Worm (Caenorhabditis elegans) whole organism, L2 larva: ENCODE measurements around the gene trk-1.
A peak's percentile ranks its signal among the peaks of the same experiment; 100 is the strongest.

Experiments used
- F13H6.1 ChIP-seq: sonication (generic microtip); optimal IDR thresholded peaks from 2 replicates; lab custom pipeline; 2016; ENCODE audit warnings: missing genetic modification characterization, missing compliant biosample characterization
- ZK546.5 ChIP-seq: sonication (generic microtip); optimal IDR thresholded peaks from 2 replicates; lab custom pipeline; 2017; ENCODE audit warnings: missing biosample characterization, missing genetic modification characterization
- ama-1 ChIP-seq: fragments of 150-350 bp; optimal IDR thresholded peaks from 2 replicates; lab custom pipeline; 2018; ENCODE audit warnings: inconsistent platforms
- blmp-1 ChIP-seq: sonication (generic microtip); optimal IDR thresholded peaks from 2 replicates; lab custom pipeline; 2017; ENCODE audit warnings: missing genetic modification characterization, mild to moderate bottlenecking, missing compliant biosample characterization, antibody characterized with exemption, moderate library complexity; ENCODE audit not compliant: insufficient read depth
- ceh-82 ChIP-seq: fragments of 150-350 bp; optimal IDR thresholded peaks from 2 replicates; lab custom pipeline; 2014; ENCODE audit warnings: missing biosample characterization, missing genetic modification characterization
- crh-2 ChIP-seq: sonication (generic microtip); optimal IDR thresholded peaks from 2 replicates; lab custom pipeline; 2017; ENCODE audit warnings: missing biosample characterization, missing genetic modification characterization
- dmd-4 ChIP-seq: sonication (generic microtip); optimal IDR thresholded peaks from 2 replicates; lab custom pipeline; 2017; ENCODE audit warnings: missing biosample characterization, missing genetic modification characterization
- elt-1 ChIP-seq: fragments of 150-350 bp; optimal IDR thresholded peaks from 2 replicates; lab custom pipeline; 2014; ENCODE audit warnings: missing biosample characterization, missing genetic modification characterization
- fos-1 ChIP-seq: fragments of 150-350 bp; optimal IDR thresholded peaks from 2 replicates; lab custom pipeline; 2014; ENCODE audit warnings: missing biosample characterization, missing genetic modification characterization
- gmeb-1 ChIP-seq: fragments of 150-350 bp; optimal IDR thresholded peaks from 2 replicates; lab custom pipeline; 2014; ENCODE audit warnings: missing biosample characterization, missing genetic modification characterization
- lin-11 ChIP-seq: fragments of 150-350 bp; sonication (generic microtip); optimal IDR thresholded peaks from 2 replicates; lab custom pipeline; 2014; ENCODE audit warnings: missing biosample characterization, missing genetic modification characterization, inconsistent platforms, mixed read lengths
- lin-13 ChIP-seq: fragments of 150-350 bp; optimal IDR thresholded peaks from 2 replicates; lab custom pipeline; 2014; ENCODE audit warnings: missing biosample characterization, missing genetic modification reagents, missing genetic modification characterization
- mab-5 ChIP-seq: fragments of 150-350 bp; optimal IDR thresholded peaks from 2 replicates; lab custom pipeline; 2014; ENCODE audit warnings: missing biosample characterization, missing genetic modification characterization
- mbf-1 ChIP-seq: sonication (generic microtip); optimal IDR thresholded peaks from 2 replicates; lab custom pipeline; 2017; ENCODE audit warnings: missing biosample characterization, missing genetic modification characterization
- nhr-11 ChIP-seq: fragments of 150-350 bp; optimal IDR thresholded peaks from 2 replicates; lab custom pipeline; 2014; ENCODE audit warnings: missing biosample characterization, missing genetic modification characterization
- nhr-12 ChIP-seq: fragments of 150-350 bp; optimal IDR thresholded peaks from 2 replicates; lab custom pipeline; 2014; ENCODE audit warnings: missing biosample characterization, missing genetic modification characterization
- nhr-23 ChIP-seq: fragments of 150-350 bp; optimal IDR thresholded peaks from 2 replicates; lab custom pipeline; 2014; ENCODE audit warnings: missing biosample characterization, missing genetic modification reagents, missing genetic modification characterization
- nhr-237 ChIP-seq: fragments of 150-350 bp; optimal IDR thresholded peaks from 2 replicates; lab custom pipeline; 2014; ENCODE audit warnings: missing biosample characterization, missing genetic modification characterization
- nhr-25 ChIP-seq: fragments of 150-350 bp; sonication (generic microtip); optimal IDR thresholded peaks from 3 replicates; lab custom pipeline; 2014; ENCODE audit warnings: missing biosample characterization, missing genetic modification characterization
- nhr-6 ChIP-seq: fragments of 150-350 bp; optimal IDR thresholded peaks from 2 replicates; lab custom pipeline; 2014; ENCODE audit warnings: missing biosample characterization, missing genetic modification characterization
- nhr-77 ChIP-seq: fragments of 150-350 bp; optimal IDR thresholded peaks from 2 replicates; lab custom pipeline; 2014; ENCODE audit warnings: missing biosample characterization, missing genetic modification characterization
- peb-1 ChIP-seq: fragments of 150-350 bp; optimal IDR thresholded peaks from 2 replicates; lab custom pipeline; 2014; ENCODE audit warnings: missing biosample characterization, missing genetic modification characterization
- sem-4 ChIP-seq: fragments of 150-350 bp; optimal IDR thresholded peaks from 2 replicates; lab custom pipeline; 2014; ENCODE audit warnings: missing biosample characterization, missing genetic modification reagents, missing genetic modification characterization
- skn-1 ChIP-seq: sonication (generic microtip); optimal IDR thresholded peaks from 2 replicates; lab custom pipeline; 2017; ENCODE audit warnings: missing biosample characterization, missing genetic modification characterization
- sma-9 ChIP-seq, 2 experiments: fragments of 150-350 bp in 1 of 2; sonication (generic microtip) in 1 of 2; optimal IDR thresholded peaks; 2 replicates each; lab custom pipeline; 2014 to 2016; ENCODE audit warnings: missing genetic modification characterization in 2 of 2, mild to moderate bottlenecking in 1 of 2, missing biosample characterization in 1 of 2, missing compliant biosample characterization in 1 of 2, missing genetic modification reagents in 1 of 2, moderate library complexity in 1 of 2
- snpc-4 ChIP-seq: fragments of 150-350 bp; optimal IDR thresholded peaks from 2 replicates; lab custom pipeline; 2014; ENCODE audit warnings: missing biosample characterization, missing genetic modification characterization
- unc-62 ChIP-seq: fragments of 150-350 bp; optimal IDR thresholded peaks from 2 replicates; lab custom pipeline; 2014; ENCODE audit warnings: missing biosample characterization, missing genetic modification reagents, missing genetic modification characterization
- zag-1 ChIP-seq: fragments of 150-350 bp; optimal IDR thresholded peaks from 2 replicates; lab custom pipeline; 2014; ENCODE audit warnings: missing biosample characterization, missing genetic modification characterization
- ztf-1 ChIP-seq: fragments of 200-800 bp; sonication (Bioruptor generic); conservative IDR thresholded peaks from 2 replicates; pipeline ENCODE4 v1.3.6; 2022; ENCODE audit warnings: missing genetic modification characterization, missing compliant biosample characterization
- ztf-4 ChIP-seq: fragments of 150-350 bp; optimal IDR thresholded peaks from 2 replicates; lab custom pipeline; 2014; ENCODE audit warnings: missing biosample characterization, missing genetic modification characterization

The trk-1 gene

DNA sequence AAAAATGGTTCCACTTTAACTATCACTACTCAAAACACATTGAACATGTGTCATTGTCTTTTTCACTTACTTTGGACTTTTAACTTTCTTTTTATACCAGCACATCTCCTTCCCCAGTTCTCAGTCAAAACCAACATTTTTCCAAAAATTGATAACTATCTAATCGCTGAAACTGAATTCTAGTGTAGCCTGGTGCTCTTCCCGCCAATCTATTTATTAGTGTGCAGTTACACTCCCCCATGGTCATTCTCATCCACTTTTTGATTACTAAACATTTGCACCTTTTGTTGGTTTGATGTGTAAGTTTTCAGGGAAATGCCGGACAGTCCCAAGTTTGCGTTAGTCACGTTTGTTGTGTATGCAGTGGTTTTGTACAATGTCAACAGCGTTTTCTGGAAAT lies 16.5 kb downstream of the trk-1 start:
- peak; percentile 9 for TF ChIP-seq gmeb-1 (tag; lab: Kevin White, UChicago)
- TF ChIP-seq fos-1: peak; percentile 56
- no peak for TF ChIP-seq sem-4

DNA sequence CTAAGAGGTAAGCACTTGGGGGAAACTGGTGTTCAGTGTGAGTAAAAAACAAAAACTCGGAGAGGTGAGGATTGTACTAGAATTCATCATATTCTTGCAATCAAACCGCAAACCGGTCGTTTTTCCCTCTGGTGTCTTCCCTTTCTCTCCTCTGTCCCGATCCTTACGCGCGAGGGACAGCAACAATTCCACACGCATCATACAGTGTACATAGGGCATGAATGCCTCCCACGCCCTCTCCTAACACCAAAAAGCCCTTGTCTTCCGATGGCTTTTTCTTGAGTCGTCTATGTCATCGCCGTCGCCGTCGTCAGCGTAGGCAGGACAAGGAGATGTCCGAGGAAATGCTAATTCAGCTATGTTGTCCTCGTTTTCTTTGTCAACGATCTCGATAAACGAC lies 17.3 kb downstream of the trk-1 start:
- no peak for TF ChIP-seq nhr-11 (tag; lab: Kevin White, UChicago)
- no peak for TF ChIP-seq elt-1

DNA sequence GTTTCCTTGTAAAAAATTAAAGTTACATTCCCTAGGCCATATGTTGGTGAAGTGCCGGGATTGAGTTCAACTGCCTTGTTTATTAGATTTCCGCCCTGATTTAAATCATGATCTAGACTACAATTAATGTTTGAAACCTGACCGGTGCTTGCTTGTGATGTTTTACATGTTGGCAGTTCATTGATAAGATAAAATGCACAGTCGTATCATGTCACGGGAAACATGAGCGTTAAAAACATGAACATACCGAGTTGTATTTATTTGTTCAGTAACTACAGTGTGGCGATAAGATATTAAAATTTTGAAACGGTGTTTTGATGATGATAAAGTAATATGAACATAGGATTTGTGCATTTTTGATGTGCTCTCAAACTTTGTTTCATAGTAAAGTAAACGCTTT lies 18.4 kb downstream of the trk-1 start:
- TF ChIP-seq fos-1 (peak; percentile 90), sma-9 (GFP tag; optimal IDR thresholded peaks at IDR 0.05; lab: Kevin White, UChicago) (peak; percentile 74), sma-9 (tag; optimal IDR thresholded peaks at IDR 0.05; lab: Kevin White, UChicago) (no peak), ama-1 (lab: Kevin White, UChicago) (no peak), F13H6.1 (tag; lab: Kevin White, UChicago) (peak; percentile 35), crh-2 (tag; lab: Kevin White, UChicago) (peak; percentile 74), gmeb-1 (tag; lab: Kevin White, UChicago) (peak; percentile 44), snpc-4 (tag; lab: Kevin White, UChicago) (no peak)

DNA sequence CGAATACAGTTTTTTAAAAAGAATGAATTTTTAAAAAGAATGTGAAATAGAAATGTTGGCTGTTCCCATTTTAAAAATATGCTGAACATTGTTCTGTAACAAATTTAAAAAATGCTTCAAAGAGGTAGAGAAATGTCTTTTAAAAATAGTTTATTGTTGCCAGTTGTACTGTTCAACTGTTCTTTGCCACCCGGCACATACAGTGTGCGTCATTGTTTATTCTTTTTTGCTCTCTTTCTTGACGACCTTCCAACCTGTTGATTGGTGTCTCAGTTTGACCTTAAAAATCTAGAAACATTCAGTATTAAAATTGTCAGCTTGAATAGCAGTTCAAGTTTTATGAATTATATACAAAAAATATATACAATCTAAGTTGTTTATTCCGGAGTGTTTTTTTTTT lies 19.1 kb downstream of the trk-1 start:
- TF ChIP-seq lin-11 (tag; lab: Kevin White, UChicago) (no peak), ztf-4 (tag; lab: Kevin White, UChicago) (no peak), peb-1 (tag; lab: Kevin White, UChicago) (no peak), zag-1 (tag; lab: Kevin White, UChicago) (no peak), nhr-23 (tag; lab: Kevin White, UChicago) (no peak), mab-5 (no peak), ZK546.5 (tag; lab: Kevin White, UChicago) (no peak), F13H6.1 (tag; lab: Kevin White, UChicago) (no peak), nhr-25 (tag; lab: Kevin White, UChicago) (no peak), crh-2 (tag; lab: Kevin White, UChicago) (no peak), lin-13 (GFP tag; lab: Kevin White, UChicago) (no peak), nhr-77 (tag; lab: Kevin White, UChicago) (no peak), nhr-12 (tag; lab: Kevin White, UChicago) (no peak), ztf-1 (GFP tag; lab: Robert Waterston, UW) (no peak), sem-4 (no peak), ceh-82 (tag; lab: Kevin White, UChicago) (no peak), mbf-1 (tag; lab: Kevin White, UChicago) (no peak)

DNA sequence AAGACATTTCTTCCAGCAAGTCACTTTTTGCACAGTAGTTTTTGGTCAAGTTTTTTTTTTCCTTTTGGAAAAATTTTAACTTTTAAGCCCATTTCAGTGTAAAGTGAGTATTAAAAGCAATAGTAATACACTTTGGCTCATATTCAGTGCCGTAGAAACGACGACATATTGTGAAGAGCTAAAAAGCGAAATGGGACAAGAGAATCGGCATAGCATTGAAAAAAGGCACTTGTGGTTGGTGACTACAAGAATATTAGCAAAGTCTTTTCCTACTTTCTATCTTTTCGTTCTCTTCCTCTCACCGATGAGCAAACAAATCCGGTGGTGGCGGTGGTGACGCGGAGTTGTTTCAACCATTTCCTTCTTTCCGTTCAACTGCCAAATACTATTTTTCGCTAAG lies 19.9 kb downstream of the trk-1 start, which contains the start of gene acs-22:
Gene acs-22 (plus strand): TSS at position 301 of the 400 bp plus-strand sequence.
- no peak for TF ChIP-seq nhr-237
- TF ChIP-seq nhr-12 (tag; lab: Kevin White, UChicago): no peak
- TF ChIP-seq gmeb-1 (tag; lab: Kevin White, UChicago): no peak
- TF ChIP-seq skn-1 (tag; lab: Kevin White, UChicago): no peak

DNA sequence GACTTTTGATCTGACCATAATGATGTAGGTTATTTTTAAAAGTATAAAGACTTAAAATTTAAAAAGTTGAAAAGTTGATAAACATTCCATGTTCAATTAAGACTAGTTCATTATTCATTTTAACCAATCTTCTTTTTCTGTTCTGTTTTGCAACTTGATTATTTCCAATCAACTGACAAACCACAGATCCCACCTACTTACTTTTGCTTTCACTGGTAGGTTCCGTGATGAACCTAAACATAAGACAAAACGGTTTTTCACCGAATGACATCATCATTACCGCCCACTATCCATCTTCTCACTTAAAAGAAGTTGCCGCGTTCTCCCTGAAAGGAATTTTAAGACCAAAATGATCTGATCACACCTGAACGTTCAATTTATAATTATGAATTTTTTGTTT lies 21.1 kb downstream of the trk-1 start:
- no peak for TF ChIP-seq snpc-4 (tag; lab: Kevin White, UChicago)
- peak; percentile 34 for TF ChIP-seq blmp-1 (tag; lab: Kevin White, UChicago)

DNA sequence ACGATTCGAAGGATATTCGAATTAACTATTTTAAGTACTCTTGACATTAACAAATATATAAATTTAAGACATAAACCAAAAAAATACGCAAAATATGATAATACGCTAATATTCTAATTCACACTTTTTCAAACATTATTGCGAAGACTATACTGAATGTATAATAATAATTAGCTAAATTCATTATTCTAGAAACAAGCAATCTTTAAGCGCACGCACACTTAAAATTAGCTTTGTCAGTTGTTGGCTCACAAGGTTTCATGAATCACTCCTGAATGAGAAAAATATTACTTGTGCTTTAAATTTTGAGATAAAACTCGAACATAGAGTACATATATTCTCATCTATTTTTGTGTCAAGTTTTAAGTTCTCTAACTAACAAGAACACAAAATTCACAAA lies 23.9 kb downstream of the trk-1 start:
- TF ChIP-seq nhr-6: no peak
- TF ChIP-seq F13H6.1 (tag; lab: Kevin White, UChicago): no peak
- no peak for TF ChIP-seq nhr-12 (tag; lab: Kevin White, UChicago)
- TF ChIP-seq peb-1 (tag; lab: Kevin White, UChicago): no peak
- no peak for TF ChIP-seq dmd-4 (tag; lab: Kevin White, UChicago)
- TF ChIP-seq ztf-4 (tag; lab: Kevin White, UChicago): no peak
- TF ChIP-seq gmeb-1 (tag; lab: Kevin White, UChicago): no peak
- no peak for TF ChIP-seq nhr-25 (tag; lab: Kevin White, UChicago)
- TF ChIP-seq unc-62 (GFP tag; lab: Kevin White, UChicago): no peak
